Worm (Caenorhabditis elegans) whole organism, mixed stage, embryonic: ENCODE data around the gene T14G8.4.

Source experiments
- ceh-83 ChIP-seq: fragments of 200-800 bp; sonication (Bioruptor generic); optimal IDR thresholded peaks from 2 replicates; lab custom pipeline; 2018; ENCODE audit warnings: mild to moderate bottlenecking, missing genetic modification characterization, missing compliant biosample characterization
- drap-1 ChIP-seq: fragments of 200-800 bp; sonication (Bioruptor generic); optimal IDR thresholded peaks from 3 replicates; lab custom pipeline; 2018; ENCODE audit warnings: mild to moderate bottlenecking, missing genetic modification characterization, missing compliant biosample characterization
- flh-1 ChIP-seq: fragments of 200-800 bp; sonication (Bioruptor generic); optimal IDR thresholded peaks from 2 replicates; lab custom pipeline; 2018; ENCODE audit warnings: mild to moderate bottlenecking, missing genetic modification characterization, moderate library complexity, missing compliant biosample characterization
- nhr-12 ChIP-seq: fragments of 150-350 bp; optimal IDR thresholded peaks from 2 replicates; lab custom pipeline; 2014; ENCODE audit warnings: missing biosample characterization, missing genetic modification characterization
- nhr-237 ChIP-seq: fragments of 150-350 bp; optimal IDR thresholded peaks from 2 replicates; lab custom pipeline; 2014; ENCODE audit warnings: missing biosample characterization, missing genetic modification characterization
- nhr-76 ChIP-seq: sonication (generic microtip); optimal IDR thresholded peaks from 2 replicates; lab custom pipeline; 2017; ENCODE audit warnings: missing biosample characterization, missing genetic modification characterization
- pha-4 ChIP-seq: fragments of 150-350 bp; optimal IDR thresholded peaks from 2 replicates; lab custom pipeline; 2018; ENCODE audit warnings: missing biosample characterization, missing genetic modification reagents, missing genetic modification characterization
- snpc-4 ChIP-seq: fragments of 150-350 bp; optimal IDR thresholded peaks from 2 replicates; lab custom pipeline; 2014; ENCODE audit warnings: missing biosample characterization, missing genetic modification characterization
- unc-120 ChIP-seq: sonication (generic microtip); optimal IDR thresholded peaks from 2 replicates; lab custom pipeline; 2017; ENCODE audit warnings: missing genetic modification characterization, missing compliant biosample characterization; ENCODE audit not compliant: poor library complexity, severe bottlenecking
- unc-62 ChIP-seq: fragments of 150-350 bp; optimal IDR thresholded peaks from 2 replicates; lab custom pipeline; 2014; ENCODE audit warnings: missing biosample characterization, missing genetic modification reagents, missing genetic modification characterization
- ztf-11 ChIP-seq: fragments of 150-350 bp; optimal IDR thresholded peaks from 2 replicates; lab custom pipeline; 2014; ENCODE audit warnings: missing biosample characterization, missing genetic modification characterization

DNA sequence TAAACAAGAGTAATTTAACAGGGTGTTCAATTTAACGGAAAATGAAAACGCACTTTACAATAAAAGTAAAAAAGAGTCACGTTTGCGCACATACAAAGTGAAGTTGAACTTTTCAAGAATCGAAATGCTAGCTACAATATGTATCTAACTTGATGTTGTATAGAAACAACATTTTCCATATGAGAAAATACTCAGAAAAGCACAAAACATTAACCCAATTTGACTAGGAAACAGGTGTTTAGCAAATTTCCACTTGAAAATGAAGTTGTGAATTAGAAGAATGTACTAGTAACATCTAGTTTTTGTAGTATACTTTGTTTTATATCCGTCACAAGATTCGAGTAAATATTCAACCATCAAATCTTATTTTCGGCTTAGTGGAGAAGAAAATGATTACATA is 21.2 kb upstream of the T14G8.4 start, which contains the start of gene gpc-1:
- TF ChIP-seq nhr-237 (tag; lab: Kevin White, UChicago) (no peak), nhr-12 (tag; lab: Kevin White, UChicago) (no peak), nhr-76 (no peak), flh-1 (GFP tag; lab: Kevin White, UChicago) (no peak), snpc-4 (tag; lab: Kevin White, UChicago) (no peak), drap-1 (GFP tag; lab: Kevin White, UChicago) (no peak), unc-120 (tag; lab: Kevin White, UChicago) (no peak), ceh-83 (no peak), ztf-11 (tag; lab: Kevin White, UChicago) (no peak), unc-62 (no peak), pha-4 (tag; lab: Kevin White, UChicago) (no peak)
